Worm (Caenorhabditis elegans) whole organism, L4 larva: Measurements from ENCODE around the gene F14D7.6.
A peak's percentile ranks its signal among the peaks of the same experiment; 100 is the strongest.

Experiments
- F26F4.8 ChIP-seq: fragments of 200-800 bp; sonication (Bioruptor generic); conservative IDR thresholded peaks from 2 replicates; pipeline ENCODE4 v1.3.6; 2022; ENCODE audit warnings: missing genetic modification characterization, missing compliant biosample characterization
- F44E2.7 ChIP-seq: fragments of 200-800 bp; sonication (Bioruptor generic); IDR thresholded peaks from 2 replicates; pipeline ENCODE4 v2.1.2; 2022; ENCODE audit warnings: missing genetic modification characterization, missing compliant biosample characterization
- T26A8.4 ChIP-seq: fragments of 200-800 bp; sonication (Bioruptor generic); IDR thresholded peaks from 2 replicates; pipeline ENCODE4 v1.3.6; 2022; ENCODE audit warnings: missing genetic modification characterization, missing compliant biosample characterization
- Y105C5A.15 ChIP-seq: fragments of 200-800 bp; sonication (Bioruptor generic); IDR thresholded peaks from 2 replicates; pipeline ENCODE4 v1.3.6; 2022; ENCODE audit warnings: missing genetic modification characterization, missing compliant biosample characterization
- Y48G9A.11 ChIP-seq: fragments of 200-800 bp; sonication (Bioruptor generic); IDR thresholded peaks from 2 replicates; pipeline ENCODE4 v1.3.6; 2022; ENCODE audit warnings: missing genetic modification reagents, missing genetic modification characterization, missing compliant biosample characterization
- Y5F2A.4 ChIP-seq: fragments of 200-800 bp; sonication (Bioruptor generic); optimal IDR thresholded peaks from 2 replicates; lab custom pipeline; 2018; ENCODE audit warnings: mild to moderate bottlenecking, missing genetic modification characterization, missing compliant biosample characterization
- Y75B8A.6 ChIP-seq: fragments of 200-800 bp; sonication (Bioruptor generic); IDR thresholded peaks from 2 replicates; pipeline ENCODE4 v1.3.6; 2022; ENCODE audit warnings: missing genetic modification reagents, missing genetic modification characterization, missing compliant biosample characterization
- ZK337.2 ChIP-seq: fragments of 200-800 bp; sonication (Bioruptor generic); IDR thresholded peaks from 2 replicates; pipeline ENCODE4 v1.3.6; 2022; ENCODE audit warnings: missing genetic modification reagents, missing genetic modification characterization, missing compliant biosample characterization
- ZK546.5 ChIP-seq, 2 experiments: sonication (generic microtip); optimal IDR thresholded peaks; 2 replicates each; lab custom pipeline; 2017; ENCODE audit warnings: missing biosample characterization in 2 of 2, missing genetic modification characterization in 2 of 2
- aly-2 ChIP-seq: sonication (generic microtip); optimal IDR thresholded peaks from 2 replicates; lab custom pipeline; 2018; ENCODE audit warnings: missing biosample characterization, missing genetic modification characterization
- arid-1 ChIP-seq: fragments of 200-800 bp; sonication (Bioruptor generic); conservative IDR thresholded peaks from 2 replicates; pipeline ENCODE4 v1.3.6; 2022; ENCODE audit warnings: missing genetic modification reagents, missing genetic modification characterization, missing compliant biosample characterization
- ctbp-1 ChIP-seq: fragments of 200-800 bp; sonication (Bioruptor generic); IDR thresholded peaks from 2 replicates; pipeline ENCODE4 v1.3.6; 2022; ENCODE audit warnings: missing genetic modification reagents, missing genetic modification characterization, missing compliant biosample characterization
- daf-8 ChIP-seq: fragments of 200-800 bp; sonication (Bioruptor generic); IDR thresholded peaks from 2 replicates; pipeline ENCODE4 v1.3.6; 2022; ENCODE audit warnings: missing genetic modification characterization, missing compliant biosample characterization
- dmd-6 ChIP-seq: fragments of 200-800 bp; sonication (Bioruptor generic); IDR thresholded peaks from 2 replicates; pipeline ENCODE4 v1.3.6; 2022; ENCODE audit warnings: missing genetic modification reagents, missing genetic modification characterization, missing compliant biosample characterization
- dmd-8 ChIP-seq: fragments of 200-800 bp; sonication (Bioruptor generic); IDR thresholded peaks from 2 replicates; pipeline ENCODE4 v1.3.6; 2022; ENCODE audit warnings: missing genetic modification characterization, missing compliant biosample characterization
- duxl-1 ChIP-seq: sonication (generic microtip); optimal IDR thresholded peaks from 2 replicates; lab custom pipeline; 2016; ENCODE audit warnings: mild to moderate bottlenecking, missing genetic modification characterization, moderate library complexity, missing compliant biosample characterization; ENCODE audit not compliant: poor library complexity
- fkh-10 ChIP-seq: fragments of 150-350 bp; optimal IDR thresholded peaks from 2 replicates; lab custom pipeline; 2014; ENCODE audit warnings: missing biosample characterization, missing genetic modification reagents, missing genetic modification characterization
- fos-1 ChIP-seq: fragments of 150-350 bp; optimal IDR thresholded peaks from 2 replicates; lab custom pipeline; 2014; ENCODE audit warnings: missing biosample characterization, missing genetic modification characterization
- gei-8 ChIP-seq: fragments of 200-800 bp; sonication (Bioruptor generic); optimal IDR thresholded peaks from 2 replicates; lab custom pipeline; 2018; ENCODE audit warnings: mild to moderate bottlenecking, missing genetic modification characterization, missing compliant biosample characterization
- hif-1 ChIP-seq, 2 experiments: sonication (generic microtip); optimal IDR thresholded peaks; 2 replicates each; lab custom pipeline; 2016 to 2017; ENCODE audit warnings: missing compliant biosample characterization in 2 of 2, missing genetic modification characterization in 2 of 2, missing genetic modification reagents in 2 of 2, missing genotype in 2 of 2, mild to moderate bottlenecking in 1 of 2
- hlh-11 ChIP-seq: fragments of 200-800 bp; sonication (Bioruptor generic); optimal IDR thresholded peaks from 2 replicates; lab custom pipeline; 2018; ENCODE audit warnings: mild to moderate bottlenecking, missing genetic modification characterization, missing compliant biosample characterization
- hlh-30 ChIP-seq: sonication (generic microtip); optimal IDR thresholded peaks from 2 replicates; lab custom pipeline; 2017; ENCODE audit warnings: antibody characterized with exemption, mild to moderate bottlenecking, missing genetic modification characterization, missing compliant biosample characterization; ENCODE audit not compliant: insufficient read depth
- hmg-1.1 ChIP-seq: fragments of 200-800 bp; sonication (Bioruptor generic); IDR thresholded peaks from 2 replicates; pipeline ENCODE4 v1.3.6; 2022; ENCODE audit warnings: missing genetic modification reagents, missing genetic modification characterization, missing compliant biosample characterization
- jun-1 ChIP-seq: fragments of 150-350 bp; optimal IDR thresholded peaks from 2 replicates; lab custom pipeline; 2014; ENCODE audit warnings: missing biosample characterization, missing genetic modification reagents, missing genetic modification characterization
- lin-13 ChIP-seq: fragments of 150-350 bp; optimal IDR thresholded peaks from 2 replicates; lab custom pipeline; 2014; ENCODE audit warnings: missing biosample characterization, missing genetic modification reagents, missing genetic modification characterization
- lin-29 ChIP-seq: fragments of 200-800 bp; sonication (Bioruptor generic); IDR thresholded peaks from 2 replicates; pipeline ENCODE4 v1.3.6; 2022; ENCODE audit warnings: missing genetic modification reagents, missing genetic modification characterization, missing compliant biosample characterization
- lsy-2 ChIP-seq, 2 experiments: fragments of 150-350 bp in 1 of 2; sonication (generic microtip) in 1 of 2; optimal IDR thresholded peaks; 2 replicates each; lab custom pipeline; 2014 to 2017; ENCODE audit warnings: missing biosample characterization in 2 of 2, missing genetic modification characterization in 2 of 2
- madf-5 ChIP-seq, 2 experiments: fragments of 200-800 bp; sonication (Bioruptor generic); IDR thresholded peaks; 2 replicates each; pipeline ENCODE4 v1.3.6; 2022; ENCODE audit warnings: missing compliant biosample characterization in 2 of 2, missing genetic modification characterization in 2 of 2
- madf-9 ChIP-seq: fragments of 200-800 bp; sonication (Bioruptor generic); conservative IDR thresholded peaks from 2 replicates; pipeline ENCODE4 v1.3.6; 2022; ENCODE audit warnings: missing genetic modification reagents, missing genetic modification characterization, missing compliant biosample characterization
- mdl-1 ChIP-seq, 2 experiments: fragments of 150-350 bp in 1 of 2; sonication (generic microtip) in 1 of 2; optimal IDR thresholded peaks; 2 replicates each; lab custom pipeline; 2014 to 2017; ENCODE audit warnings: missing biosample characterization in 2 of 2, missing genetic modification characterization in 2 of 2
- mep-1 ChIP-seq: fragments of 150-350 bp; sonication (generic microtip); optimal IDR thresholded peaks from 3 replicates; lab custom pipeline; 2014; ENCODE audit warnings: missing biosample characterization, missing genetic modification characterization
- mxl-2 ChIP-seq: fragments of 200-800 bp; sonication (Bioruptor generic); conservative IDR thresholded peaks from 2 replicates; pipeline ENCODE4 v1.3.6; 2022; ENCODE audit warnings: missing genetic modification reagents, missing genetic modification characterization, missing compliant biosample characterization
- mxl-3 ChIP-seq: fragments of 200-800 bp; sonication (Bioruptor generic); optimal IDR thresholded peaks from 2 replicates; lab custom pipeline; 2018; ENCODE audit warnings: mild to moderate bottlenecking, missing genetic modification characterization, missing compliant biosample characterization
- nhr-10 ChIP-seq: fragments of 150-350 bp; optimal IDR thresholded peaks from 2 replicates; lab custom pipeline; 2014; ENCODE audit warnings: missing biosample characterization, missing genetic modification characterization
- nhr-102 ChIP-seq: sonication (generic microtip); optimal IDR thresholded peaks from 2 replicates; lab custom pipeline; 2016; ENCODE audit warnings: mild to moderate bottlenecking, missing genetic modification characterization, moderate library complexity, missing compliant biosample characterization
- nhr-25 ChIP-seq: sonication (generic microtip); optimal IDR thresholded peaks from 2 replicates; lab custom pipeline; 2017; ENCODE audit warnings: missing genetic modification characterization, mild to moderate bottlenecking, missing compliant biosample characterization, antibody characterized with exemption, moderate library complexity, borderline replicate concordance; ENCODE audit not compliant: insufficient read depth
- nhr-28 ChIP-seq: fragments of 150-350 bp; optimal IDR thresholded peaks from 2 replicates; lab custom pipeline; 2014; ENCODE audit warnings: missing biosample characterization, missing genetic modification characterization
- nhr-42 ChIP-seq: fragments of 200-800 bp; sonication (Bioruptor generic); IDR thresholded peaks from 2 replicates; pipeline ENCODE4 v1.3.6; 2022; ENCODE audit warnings: missing genetic modification characterization, missing compliant biosample characterization
- php-3 ChIP-seq: fragments of 200-800 bp; sonication (Bioruptor generic); IDR thresholded peaks from 2 replicates; pipeline ENCODE4 v1.3.6; 2022; ENCODE audit warnings: missing genetic modification reagents, missing genetic modification characterization, missing compliant biosample characterization
- pqm-1 ChIP-seq: sonication (generic microtip); optimal IDR thresholded peaks from 2 replicates; lab custom pipeline; 2017; ENCODE audit warnings: missing biosample characterization, missing genetic modification characterization
- set-16 ChIP-seq: fragments of 200-800 bp; sonication (Bioruptor generic); IDR thresholded peaks from 2 replicates; pipeline ENCODE4 v1.3.6; 2022; ENCODE audit warnings: missing genetic modification reagents, missing genetic modification characterization, missing compliant biosample characterization
- skn-1 ChIP-seq: fragments of 150-350 bp; optimal IDR thresholded peaks from 2 replicates; lab custom pipeline; 2014; ENCODE audit warnings: missing biosample characterization, missing genetic modification characterization
- snpc-4 ChIP-seq: fragments of 150-350 bp; optimal IDR thresholded peaks from 2 replicates; lab custom pipeline; 2014; ENCODE audit warnings: missing biosample characterization, missing genetic modification characterization
- tra-1 ChIP-seq: fragments of 200-800 bp; sonication (Bioruptor generic); IDR thresholded peaks from 2 replicates; pipeline ENCODE4 v1.3.6; 2022; ENCODE audit warnings: missing genetic modification reagents, missing genetic modification characterization, missing compliant biosample characterization
- unc-62 ChIP-seq, 3 experiments: fragments of 150-350 bp in 1 of 3; sonication (generic microtip); optimal IDR thresholded peaks in 2 of 3; peaks in 1 of 3; 1 replicate in 1 of 3; 2 replicates in 2 of 3; lab custom pipeline; 2014 to 2017; ENCODE audit warnings: missing biosample characterization in 3 of 3, missing genetic modification characterization in 3 of 3, missing genetic modification reagents in 3 of 3, missing genotype in 1 of 3
- vab-7 ChIP-seq: fragments of 200-800 bp; sonication (Bioruptor generic); IDR thresholded peaks from 2 replicates; pipeline ENCODE4 v1.3.6; 2022; ENCODE audit warnings: missing genetic modification reagents, missing genetic modification characterization, missing compliant biosample characterization
- zag-1 ChIP-seq: fragments of 150-350 bp; optimal IDR thresholded peaks from 2 replicates; lab custom pipeline; 2014; ENCODE audit warnings: missing biosample characterization, missing genetic modification characterization
- zfp-2 ChIP-seq: sonication (generic microtip); optimal IDR thresholded peaks from 2 replicates; lab custom pipeline; 2016; ENCODE audit warnings: mild to moderate bottlenecking, missing genetic modification characterization, missing compliant biosample characterization
- zfp-3 ChIP-seq: fragments of 200-800 bp; sonication (Bioruptor generic); conservative IDR thresholded peaks from 2 replicates; pipeline ENCODE4 v1.3.6; 2022; ENCODE audit warnings: missing genetic modification reagents, missing genetic modification characterization, missing compliant biosample characterization

F14D7.6 gene

ce11 chrV:14347234-14347826 is 46.1 kb downstream of the F14D7.6 start, which contains the start of gene cept-2 (continued):
- no peak for TF ChIP-seq jun-1 (tag; lab: Kevin White, UChicago)
- no peak for TF ChIP-seq unc-62 (GFP tag; optimal IDR thresholded peaks at IDR 0.05 in 1 of 2; lab: Kevin White, UChicago)
- no peak for TF ChIP-seq unc-62 (tag; optimal IDR thresholded peaks at IDR 0.05; lab: Kevin White, UChicago)
- TF ChIP-seq T26A8.4 (GFP tag; lab: Robert Waterston, UW) = peak; percentile 82
- TF ChIP-seq hlh-11 = peak; percentile 85
- peak; percentile 92 for TF ChIP-seq duxl-1 (tag; lab: Kevin White, UChicago)
- TF ChIP-seq zfp-3 (GFP tag; lab: Robert Waterston, UW) = 0 out of 2 replicates have a peak, but pooled peaks have one; percentile 48
- TF ChIP-seq fkh-10 (GFP tag; lab: Kevin White, UChicago) = peak; percentile 94
- no peak for TF ChIP-seq Y75B8A.6 (GFP tag; lab: Robert Waterston, UW)
- peak; percentile 53; the same call in 1 of the 2 replicates for TF ChIP-seq php-3
- no peak for TF ChIP-seq aly-2 (tag; lab: Kevin White, UChicago)
- TF ChIP-seq Y105C5A.15 = no peak
- no peak for TF ChIP-seq daf-8 (GFP tag; lab: Robert Waterston, UW)
- TF ChIP-seq mdl-1 (tag; optimal IDR thresholded peaks at IDR 0.05; lab: Kevin White, UChicago) = peak; percentile 35 to 57
- TF ChIP-seq ctbp-1 (GFP tag; lab: Robert Waterston, UW) = peak; percentile 77
- TF ChIP-seq lin-13 (GFP tag; lab: Kevin White, UChicago) = peak; percentile 89
- peak; percentile 73 for TF ChIP-seq dmd-6 (GFP tag; lab: Robert Waterston, UW)
- no peak for TF ChIP-seq nhr-10 (tag; lab: Kevin White, UChicago)
- no peak for TF ChIP-seq pqm-1 (tag; lab: Kevin White, UChicago)
- TF ChIP-seq nhr-25 (tag; lab: Kevin White, UChicago) = peak; percentile 15
- TF ChIP-seq Y5F2A.4 (GFP tag; lab: Kevin White, UChicago) = no peak
- no peak for TF ChIP-seq nhr-102 (tag; lab: Kevin White, UChicago)
- peak; percentile 80 for TF ChIP-seq hlh-30
- TF ChIP-seq tra-1 (GFP tag; lab: Robert Waterston, UW) = peak; percentile 48; the same call in 1 of the 2 replicates
- TF ChIP-seq mxl-2 (GFP tag; lab: Robert Waterston, UW) = no peak
- no peak for TF ChIP-seq F44E2.7 (GFP tag; lab: Robert Waterston, UW)
- no peak for TF ChIP-seq ZK546.5 (tag; optimal IDR thresholded peaks at IDR 0.05; lab: Kevin White, UChicago)
- no peak for TF ChIP-seq skn-1 (tag; lab: Kevin White, UChicago)
- TF ChIP-seq madf-9 (GFP tag; lab: Robert Waterston, UW) = no peak
- TF ChIP-seq mxl-3 (GFP tag; lab: Kevin White, UChicago) = peak; percentile 50
- peak; percentile 70 for TF ChIP-seq zfp-2
- TF ChIP-seq madf-5 (GFP tag; IDR thresholded peaks at IDR 0.05; lab: Robert Waterston, UW) = no peak
- no peak for TF ChIP-seq set-16 (GFP tag; lab: Robert Waterston, UW)
- TF ChIP-seq lin-29 = 0 out of 2 replicates have a peak, but pooled peaks have one; percentile 18
- TF ChIP-seq hif-1 (tag; optimal IDR thresholded peaks at IDR 0.05; lab: Kevin White, UChicago) = peak in 1 of 2 experiments; percentile 85
- TF ChIP-seq arid-1 = no peak
- TF ChIP-seq fos-1 = no peak
- peak; percentile 85 for TF ChIP-seq nhr-42 (GFP tag; lab: Robert Waterston, UW)
- peak; percentile 79 for TF ChIP-seq vab-7 (GFP tag; lab: Robert Waterston, UW)
- no peak for TF ChIP-seq dmd-8 (GFP tag; lab: Robert Waterston, UW)
- no peak for TF ChIP-seq mep-1 (tag; lab: Kevin White, UChicago)
- TF ChIP-seq zag-1 (tag; lab: Kevin White, UChicago) = no peak
- TF ChIP-seq gei-8 = no peak
- no peak for TF ChIP-seq Y48G9A.11 (GFP tag; lab: Robert Waterston, UW)
- peak; percentile 88 for TF ChIP-seq nhr-28 (tag; lab: Kevin White, UChicago)
- peak; percentile 70; the same call in 1 of the 2 replicates for TF ChIP-seq ZK337.2
- TF ChIP-seq lsy-2 (tag; optimal IDR thresholded peaks at IDR 0.05; lab: Kevin White, UChicago) = peak; percentile 73 to 95
- peak; percentile 64 for TF ChIP-seq snpc-4 (tag; lab: Kevin White, UChicago)
- no peak for TF ChIP-seq F26F4.8
- TF ChIP-seq hmg-1.1 (GFP tag; lab: Robert Waterston, UW) = peak; percentile 85
